Worm (Caenorhabditis elegans) whole organism, L1 larva: ENCODE results near the gene plk-1.

ENCODE experiments used
- ama-1 ChIP-seq: fragments of 150-350 bp; optimal IDR thresholded peaks from 2 replicates; lab custom pipeline; 2014
- elt-3 ChIP-seq, 6 experiments: fragments of 150-350 bp in 1 of 6; sonication (generic microtip); optimal IDR thresholded peaks; 2 replicates each; lab custom pipeline; 2017 to 2018; ENCODE audit warnings: missing biosample characterization in 6 of 6, missing genetic modification characterization in 6 of 6, inconsistent platforms in 1 of 6
- fkh-10 ChIP-seq: sonication (generic microtip); optimal IDR thresholded peaks from 2 replicates; lab custom pipeline; 2017; ENCODE audit warnings: missing biosample characterization, missing genetic modification reagents, missing genetic modification characterization
- fkh-4 ChIP-seq: sonication (generic microtip); optimal IDR thresholded peaks from 2 replicates; lab custom pipeline; 2016; ENCODE audit warnings: missing compliant biosample characterization, missing genetic modification characterization, borderline replicate concordance
- fos-1 ChIP-seq: fragments of 150-350 bp; optimal IDR thresholded peaks from 2 replicates; lab custom pipeline; 2014; ENCODE audit warnings: missing biosample characterization, missing genetic modification characterization
- lin-14 ChIP-seq: fragments of 200-800 bp; sonication (Bioruptor generic); optimal IDR thresholded peaks from 2 replicates; lab custom pipeline; 2018; ENCODE audit warnings: mild to moderate bottlenecking, missing genetic modification characterization, moderate library complexity, missing compliant biosample characterization
- mep-1 ChIP-seq: fragments of 150-350 bp; optimal IDR thresholded peaks from 2 replicates; lab custom pipeline; 2014; ENCODE audit warnings: missing biosample characterization, missing genetic modification characterization
- nhr-76 ChIP-seq: sonication (generic microtip); optimal IDR thresholded peaks from 2 replicates; lab custom pipeline; 2017; ENCODE audit warnings: missing biosample characterization, missing genetic modification characterization
- pqm-1 ChIP-seq: sonication (generic microtip); optimal IDR thresholded peaks from 3 replicates; lab custom pipeline; 2017; ENCODE audit warnings: missing biosample characterization, missing genetic modification characterization
- unc-130 ChIP-seq: fragments of 150-350 bp; optimal IDR thresholded peaks from 2 replicates; lab custom pipeline; 2017; ENCODE audit warnings: missing biosample characterization, missing genetic modification characterization, inconsistent platforms

DNA sequence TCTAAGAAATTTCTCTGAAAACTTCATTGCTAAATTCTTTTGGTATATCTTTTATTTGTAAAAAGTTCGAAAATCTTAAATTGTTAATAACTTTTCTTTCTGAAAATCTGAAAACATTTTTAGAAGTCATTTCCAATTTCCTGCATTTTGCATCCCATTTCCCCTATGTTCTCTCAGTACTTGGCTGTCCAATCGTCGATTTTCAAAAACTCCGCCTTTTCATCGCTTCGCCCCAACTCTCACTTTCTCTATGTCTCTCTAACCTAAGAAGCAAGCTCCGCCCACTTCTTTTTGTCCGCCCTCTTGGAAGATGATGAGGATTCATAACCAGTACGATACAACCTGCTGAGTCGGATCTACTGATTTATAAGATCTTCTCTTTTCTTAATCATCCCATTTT lies 36.0 kb upstream of the plk-1 start:
- TF ChIP-seq elt-3 (tag; optimal IDR thresholded peaks at IDR 0.05; lab: Kevin White, UChicago) (no peak), lin-14 (GFP tag; lab: Kevin White, UChicago) (no peak), unc-130 (tag; lab: Kevin White, UChicago) (no peak), ama-1 (no peak), nhr-76 (tag; lab: Kevin White, UChicago) (no peak), fkh-10 (GFP tag; lab: Kevin White, UChicago) (no peak), mep-1 (no peak), fos-1 (tag; lab: Kevin White, UChicago) (no peak), fkh-4 (tag; lab: Kevin White, UChicago) (no peak), pqm-1 (tag; lab: Kevin White, UChicago) (no peak)
